Worm (Caenorhabditis elegans) whole organism, young adult: ENCODE measurements around the gene gtap-2.

ENCODE experiments used
- B0261.1 ChIP-seq: sonication (generic microtip); optimal IDR thresholded peaks from 2 replicates; lab custom pipeline; 2016; ENCODE audit warnings: mild to moderate bottlenecking, missing genetic modification characterization, moderate library complexity, missing compliant biosample characterization
- F49E8.2 ChIP-seq: sonication (generic microtip); optimal IDR thresholded peaks from 3 replicates; lab custom pipeline; 2017; ENCODE audit warnings: missing genetic modification characterization, mild to moderate bottlenecking, missing compliant biosample characterization, antibody characterized with exemption, moderate library complexity; ENCODE audit not compliant: insufficient read depth
- Y95B8A.8 ChIP-seq: fragments of 200-800 bp; sonication (Bioruptor generic); IDR thresholded peaks from 2 replicates; pipeline ENCODE4 v1.3.6; 2022; ENCODE audit warnings: missing genetic modification reagents, missing genetic modification characterization, missing compliant biosample characterization
- ama-1 ChIP-seq, 3 experiments: fragments of 150-350 bp in 1 of 3; sonication (generic microtip) in 2 of 3; optimal IDR thresholded peaks; 2 replicates each; lab custom pipeline; 2014 to 2018; ENCODE audit warnings: missing biosample characterization in 2 of 3, missing genetic modification characterization in 2 of 3, missing genetic modification reagents in 2 of 3
- aptf-3 ChIP-seq: fragments of 200-800 bp; sonication (Bioruptor generic); IDR thresholded peaks from 2 replicates; pipeline ENCODE4 v1.3.6; 2022; ENCODE audit warnings: missing genetic modification characterization, missing compliant biosample characterization
- dpl-1 ChIP-seq: fragments of 150-350 bp; optimal IDR thresholded peaks from 2 replicates; lab custom pipeline; 2014; ENCODE audit warnings: missing biosample characterization, missing genetic modification reagents, missing genetic modification characterization
- egl-18 ChIP-seq: fragments of 200-800 bp; sonication (Bioruptor generic); IDR thresholded peaks from 2 replicates; pipeline ENCODE4 v1.3.6; 2022; ENCODE audit warnings: missing genetic modification reagents, missing genetic modification characterization, missing compliant biosample characterization
- hsf-1 ChIP-seq: fragments of 200-800 bp; sonication (Bioruptor generic); IDR thresholded peaks from 2 replicates; pipeline ENCODE4 v1.3.6; 2022; ENCODE audit warnings: missing genetic modification reagents, missing genetic modification characterization, missing compliant biosample characterization
- lin-35 ChIP-seq, 3 experiments: fragments of 150-350 bp in 2 of 3; sonication (generic microtip) in 1 of 3; optimal IDR thresholded peaks; 2 replicates each; lab custom pipeline; 2014 to 2018; ENCODE audit warnings: missing biosample characterization in 3 of 3, missing genetic modification characterization in 3 of 3, missing genetic modification reagents in 3 of 3
- madf-8 ChIP-seq: fragments of 200-800 bp; sonication (Bioruptor generic); conservative IDR thresholded peaks from 2 replicates; pipeline ENCODE4 v1.3.6; 2022; ENCODE audit warnings: missing genetic modification reagents, missing genetic modification characterization, missing compliant biosample characterization
- pha-4 ChIP-seq: fragments of 150-350 bp; sonication (generic microtip); optimal IDR thresholded peaks from 2 replicates; lab custom pipeline; 2014; ENCODE audit warnings: missing biosample characterization, missing genetic modification reagents, missing genetic modification characterization
- unc-62 ChIP-seq: fragments of 150-350 bp; optimal IDR thresholded peaks from 2 replicates; lab custom pipeline; 2014; ENCODE audit warnings: missing biosample characterization, missing genetic modification reagents, missing genetic modification characterization
- ztf-28 ChIP-seq: fragments of 200-800 bp; sonication (Bioruptor generic); IDR thresholded peaks from 2 replicates; pipeline ENCODE4 v1.3.6; 2022; ENCODE audit warnings: missing genetic modification reagents, missing genetic modification characterization, missing compliant biosample characterization

ce11 chrIII:9822942-9823341, 14.6 kb downstream of the gtap-2 start, which contains the start of gene arl-5:
- TF ChIP-seq pha-4 (tag; lab: Kevin White, UChicago) (no peak), aptf-3 (GFP tag; lab: Robert Waterston, UW) (no peak), unc-62 (GFP tag; lab: Kevin White, UChicago) (no peak), lin-35 (GFP tag; optimal IDR thresholded peaks at IDR 0.05; lab: Kevin White, UChicago) (no peak), F49E8.2 (tag; lab: Kevin White, UChicago) (no peak), ztf-28 (GFP tag; lab: Robert Waterston, UW) (no peak), hsf-1 (GFP tag; lab: Robert Waterston, UW) (no peak), madf-8 (GFP tag; lab: Robert Waterston, UW) (no peak), egl-18 (GFP tag; lab: Robert Waterston, UW) (no peak), ama-1 (optimal IDR thresholded peaks at IDR 0.05; lab: Kevin White, UChicago) (no peak), ama-1 (GFP tag; optimal IDR thresholded peaks at IDR 0.05; lab: Kevin White, UChicago) (no peak), dpl-1 (GFP tag; lab: Kevin White, UChicago) (no peak), B0261.1 (tag; lab: Kevin White, UChicago) (no peak), Y95B8A.8 (GFP tag; lab: Robert Waterston, UW) (no peak)
